Worm (Caenorhabditis elegans): ENCODE measurements around the gene D1069.3.
A peak's percentile ranks its signal among the peaks of the same experiment; 100 is the strongest.

D1069.3 gene

ce11 chrII:332419-332818 is 15.3 kb downstream of the D1069.3 start, which contains the start of gene cbn-1:
Gene cbn-1, minus strand, starts transcription at chrII:332519.
- no peak for TF ChIP-seq lin-13 (tag; optimal IDR thresholded peaks at IDR 0.05)
- no peak for TF ChIP-seq hlh-1 (tag; optimal IDR thresholded peaks at IDR 0.05)
- no peak for TF ChIP-seq zip-8 (tag; optimal IDR thresholded peaks at IDR 0.05)
- no peak for TF ChIP-seq ces-1 (GFP tag; optimal IDR thresholded peaks at IDR 0.05)
- no peak for TF ChIP-seq elt-3 (tag; optimal IDR thresholded peaks at IDR 0.05)
- no peak for TF ChIP-seq blmp-1 (tag; optimal IDR thresholded peaks at IDR 0.05)
- no peak for TF ChIP-seq unc-39 (tag; optimal IDR thresholded peaks at IDR 0.05)
- no peak for TF ChIP-seq elt-1 (tag; optimal IDR thresholded peaks at IDR 0.05; ENCODE audit: borderline replicate concordance, insufficient read depth)

DNA sequence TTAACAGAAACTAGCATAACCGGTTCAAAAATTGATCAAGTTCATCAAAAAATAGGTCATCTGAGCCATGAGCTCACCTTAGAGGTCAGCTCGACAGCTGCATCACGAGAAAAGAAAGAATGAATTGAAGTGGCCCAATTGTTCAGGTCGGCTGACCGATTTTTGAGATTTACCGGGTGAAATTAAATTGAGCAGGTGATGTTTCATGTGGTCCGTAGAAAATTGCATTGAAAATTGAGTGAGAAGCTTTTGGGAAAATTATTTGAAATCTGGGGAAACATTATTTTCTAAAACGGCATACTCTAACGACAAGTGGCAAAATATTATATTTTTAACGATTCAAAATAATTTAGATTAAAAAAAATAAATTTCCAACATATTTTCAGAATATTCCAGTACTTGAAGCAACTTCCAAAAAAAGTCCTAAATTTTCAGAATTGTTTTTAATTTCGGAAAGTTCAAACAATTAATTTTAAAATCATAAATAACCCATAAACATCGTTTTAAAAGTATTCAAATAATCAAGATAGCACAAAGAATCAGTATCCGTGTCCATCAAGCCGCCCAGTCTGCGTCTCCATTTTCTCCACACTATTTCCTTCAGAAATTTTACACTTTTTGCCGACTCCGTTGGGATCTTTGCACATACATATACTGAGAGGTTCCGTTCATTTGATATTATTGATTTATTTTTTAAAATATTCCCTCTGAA is 21.9 kb downstream of the D1069.3 start, which contains the start of gene sgcb-1:
Gene sgcb-1 (plus strand): TSS at position 662 of the 712 bp plus-strand sequence.
- no peak for TF ChIP-seq M03D4.4 (tag; optimal IDR thresholded peaks at IDR 0.05)
- no peak for TF ChIP-seq ceh-83 (GFP tag; optimal IDR thresholded peaks at IDR 0.05)
- no peak for TF ChIP-seq tbx-8 (GFP tag; optimal IDR thresholded peaks at IDR 0.05)
- TF ChIP-seq ztf-11 (tag; optimal IDR thresholded peaks at IDR 0.05), result no peak
- no peak for TF ChIP-seq ces-1 (GFP tag; optimal IDR thresholded peaks at IDR 0.05)
- TF ChIP-seq zip-8 (tag; optimal IDR thresholded peaks at IDR 0.05), result no peak
- TF ChIP-seq nhr-28 (tag; optimal IDR thresholded peaks at IDR 0.05), result no peak
- TF ChIP-seq blmp-1 (tag; optimal IDR thresholded peaks at IDR 0.05), result no peak
- no peak for TF ChIP-seq elt-3 (tag; optimal IDR thresholded peaks at IDR 0.05)
- no peak for TF ChIP-seq drap-1 (GFP tag; optimal IDR thresholded peaks at IDR 0.05)
- no peak for TF ChIP-seq unc-39 (tag; optimal IDR thresholded peaks at IDR 0.05)
- TF ChIP-seq lsy-2 (tag; optimal IDR thresholded peaks at IDR 0.05), result no peak
- no peak for TF ChIP-seq ceh-43 (GFP tag; optimal IDR thresholded peaks at IDR 0.05)
- TF ChIP-seq snpc-4 (tag; optimal IDR thresholded peaks at IDR 0.05), result no peak
- no peak for TF ChIP-seq nhr-12 (tag; optimal IDR thresholded peaks at IDR 0.05)
- TF ChIP-seq lin-32 (GFP tag; optimal IDR thresholded peaks at IDR 0.05), result no peak
- no peak for TF ChIP-seq nhr-2 (tag; optimal IDR thresholded peaks at IDR 0.05)
- no peak for TF ChIP-seq ham-2 (GFP tag; optimal IDR thresholded peaks at IDR 0.05)
- no peak for TF ChIP-seq mep-1 (tag; optimal IDR thresholded peaks at IDR 0.05)
- no peak for TF ChIP-seq elt-1 (tag; optimal IDR thresholded peaks at IDR 0.05; ENCODE audit: borderline replicate concordance, insufficient read depth)

DNA sequence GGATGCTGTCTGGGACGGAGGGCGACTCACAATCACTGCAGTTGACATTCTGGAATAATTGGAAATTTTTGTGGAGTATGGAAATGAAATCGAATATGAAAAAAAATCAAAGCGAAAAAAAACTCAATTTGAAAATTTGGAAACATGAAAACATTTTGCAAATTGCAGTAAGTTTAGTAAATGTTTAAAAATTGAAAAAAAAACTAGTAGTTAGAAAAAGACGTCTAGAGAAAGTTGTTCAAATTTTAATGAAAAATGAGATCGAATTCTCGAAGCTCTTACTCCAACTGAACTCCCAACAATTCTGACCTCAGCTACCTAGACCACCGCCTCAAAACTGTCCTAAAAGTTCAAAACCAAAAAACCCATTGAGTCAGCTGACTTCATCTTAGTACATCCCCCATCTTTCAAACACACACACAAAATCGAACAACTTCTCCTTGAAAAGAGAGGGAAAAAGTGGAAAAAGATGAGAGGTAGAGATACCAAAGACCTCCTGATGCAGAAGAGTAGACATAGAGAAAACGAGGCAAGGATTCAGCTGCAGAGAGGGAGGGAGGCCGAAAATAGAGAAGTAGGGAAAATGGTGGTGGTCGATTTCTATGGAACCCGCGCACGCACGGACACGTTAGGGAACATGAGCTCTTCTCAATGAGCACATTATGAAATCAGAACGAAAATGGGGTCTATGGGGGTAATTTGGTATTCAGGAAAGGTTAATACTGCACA is 24.5 kb downstream of the D1069.3 start, which contains the start of gene K01A2.10:
Gene K01A2.10 (minus strand): TSS at position 51 of the 729 bp plus-strand sequence.
- TF ChIP-seq mep-1 (tag; optimal IDR thresholded peaks at IDR 0.05) (peak; percentile 1), lin-13 (tag; optimal IDR thresholded peaks at IDR 0.05) (no peak), sptf-1 (tag; optimal IDR thresholded peaks at IDR 0.05) (peak; percentile 15), hlh-1 (tag; optimal IDR thresholded peaks at IDR 0.05) (peak; percentile 26)

- no peak for TF ChIP-seq elt-1 (tag; optimal IDR thresholded peaks at IDR 0.05; ENCODE audit: borderline replicate concordance, insufficient read depth)
- TF ChIP-seq ham-2 (GFP tag; optimal IDR thresholded peaks at IDR 0.05), result no peak
- TF ChIP-seq ceh-43 (GFP tag; optimal IDR thresholded peaks at IDR 0.05), result no peak
- no peak for TF ChIP-seq ztf-11 (tag; optimal IDR thresholded peaks at IDR 0.05)
- no peak for TF ChIP-seq bed-3 (GFP tag; optimal IDR thresholded peaks at IDR 0.05)
- no peak for TF ChIP-seq mls-2 (tag; optimal IDR thresholded peaks at IDR 0.05)
- TF ChIP-seq zip-8 (tag; optimal IDR thresholded peaks at IDR 0.05), result no peak
- no peak for TF ChIP-seq lsy-2 (tag; optimal IDR thresholded peaks at IDR 0.05)
- no peak for TF ChIP-seq nhr-28 (tag; optimal IDR thresholded peaks at IDR 0.05)
Measured at ce11 chrII:321183-321582, 26.5 kb downstream of the D1069.3 start.

- no peak for TF ChIP-seq ceh-39 (tag; optimal IDR thresholded peaks at IDR 0.05)
- TF ChIP-seq nhr-12 (tag; optimal IDR thresholded peaks at IDR 0.05), result no peak
- TF ChIP-seq cnd-1 (tag; optimal IDR thresholded peaks at IDR 0.05), result no peak
- TF ChIP-seq mep-1 (tag; optimal IDR thresholded peaks at IDR 0.05), result no peak
- no peak for TF ChIP-seq lsy-2 (tag; optimal IDR thresholded peaks at IDR 0.05)
- no peak for TF ChIP-seq nhr-2 (tag; optimal IDR thresholded peaks at IDR 0.05)
- TF ChIP-seq mab-5 (tag; optimal IDR thresholded peaks at IDR 0.05), result no peak
- TF ChIP-seq unc-39 (tag; optimal IDR thresholded peaks at IDR 0.05), result no peak
- no peak for TF ChIP-seq pha-4 (tag; optimal IDR thresholded peaks at IDR 0.05)
- TF ChIP-seq tbx-8 (GFP tag; optimal IDR thresholded peaks at IDR 0.05), result no peak
- no peak for TF ChIP-seq ceh-43 (GFP tag; optimal IDR thresholded peaks at IDR 0.05)
- TF ChIP-seq zip-8 (tag; optimal IDR thresholded peaks at IDR 0.05), result no peak
- no peak for TF ChIP-seq ztf-11 (tag; optimal IDR thresholded peaks at IDR 0.05)
- no peak for TF ChIP-seq ceh-83 (GFP tag; optimal IDR thresholded peaks at IDR 0.05)
- no peak for TF ChIP-seq elt-1 (tag; optimal IDR thresholded peaks at IDR 0.05; ENCODE audit: borderline replicate concordance, insufficient read depth)
- TF ChIP-seq blmp-1 (tag; optimal IDR thresholded peaks at IDR 0.05), result no peak
- TF ChIP-seq unc-120 (tag; optimal IDR thresholded peaks at IDR 0.05; ENCODE audit: poor library complexity, severe bottlenecking), result no peak
- TF ChIP-seq hlh-1 (tag; optimal IDR thresholded peaks at IDR 0.05), result no peak
- no peak for TF ChIP-seq sptf-1 (tag; optimal IDR thresholded peaks at IDR 0.05)
Measured at ce11 chrII:320783-321182, 26.9 kb downstream of the D1069.3 start.

Measured in whole organism, mixed stage, embryonic.